Worm (Caenorhabditis elegans) whole organism, midembryonic: ENCODE results near the gene spp-24.

Source experiments
- T22C8.4 ChIP-seq: fragments of 200-800 bp; sonication (Bioruptor generic); IDR thresholded peaks from 2 replicates; pipeline ENCODE4 v1.3.6; 2022; ENCODE audit warnings: missing genetic modification characterization, missing compliant biosample characterization
- cog-1 ChIP-seq: sonication (generic microtip); optimal IDR thresholded peaks from 2 replicates; lab custom pipeline; 2016; ENCODE audit warnings: missing genetic modification characterization, missing compliant biosample characterization
- flt-1 ChIP-seq: fragments of 200-800 bp; sonication (Bioruptor generic); IDR thresholded peaks from 2 replicates; pipeline ENCODE4 v1.3.6; 2022; ENCODE audit warnings: missing genetic modification characterization, missing compliant biosample characterization
- klf-2 ChIP-seq: fragments of 200-800 bp; sonication (Bioruptor generic); conservative IDR thresholded peaks from 2 replicates; pipeline ENCODE4 v1.3.6; 2022; ENCODE audit warnings: missing genetic modification reagents, missing genetic modification characterization, missing compliant biosample characterization
- ref-1 ChIP-seq: fragments of 200-800 bp; sonication (Bioruptor generic); conservative IDR thresholded peaks from 2 replicates; pipeline ENCODE4 v1.3.6; 2022; ENCODE audit warnings: missing genetic modification reagents, missing genetic modification characterization, missing compliant biosample characterization
- ztf-23 ChIP-seq: fragments of 200-800 bp; sonication (Bioruptor generic); IDR thresholded peaks from 2 replicates; pipeline ENCODE4 v1.3.6; 2022; ENCODE audit warnings: missing genetic modification reagents, missing genetic modification characterization, missing compliant biosample characterization

DNA sequence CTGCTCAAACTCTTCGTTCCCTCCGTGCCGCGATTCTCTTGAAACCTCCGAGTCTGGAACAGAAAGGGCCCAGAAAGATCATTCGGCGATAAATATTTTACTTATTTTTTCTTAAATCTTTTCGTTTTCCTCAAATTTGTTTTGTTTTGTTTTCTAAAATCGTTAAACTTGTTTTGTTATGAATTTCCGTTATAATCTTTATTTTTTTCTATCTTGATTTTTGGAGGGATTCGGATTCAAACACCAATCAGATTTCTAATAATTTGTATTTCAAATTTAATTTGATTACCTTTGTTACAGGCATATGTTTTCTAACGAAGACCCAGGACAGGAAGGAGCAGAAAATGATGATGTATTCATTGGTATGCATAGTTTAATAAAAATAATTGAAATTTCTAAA is 7.9 kb upstream of the spp-24 start, which contains the start of gene C23H3.5:
- TF ChIP-seq T22C8.4 (GFP tag; lab: Robert Waterston, UW), result no peak
- TF ChIP-seq klf-2 (GFP tag; lab: Robert Waterston, UW), result no peak
- TF ChIP-seq ztf-23 (GFP tag; lab: Robert Waterston, UW), result no peak
- no peak for TF ChIP-seq cog-1 (tag; lab: Kevin White, UChicago)
- no peak for TF ChIP-seq flt-1 (GFP tag; lab: Robert Waterston, UW)
- no peak for TF ChIP-seq ref-1 (GFP tag; lab: Robert Waterston, UW)
